Worm (Caenorhabditis elegans) whole organism, L4 larva: ENCODE data around the gene fndc-1.

ENCODE experiments used
- D1046.2 ChIP-seq: fragments of 200-800 bp; sonication (Bioruptor generic); IDR thresholded peaks from 2 replicates; pipeline ENCODE4 v1.3.6; 2022; ENCODE audit warnings: missing genetic modification characterization, missing compliant biosample characterization
- aly-2 ChIP-seq: sonication (generic microtip); optimal IDR thresholded peaks from 2 replicates; lab custom pipeline; 2018; ENCODE audit warnings: missing biosample characterization, missing genetic modification characterization
- fos-1 ChIP-seq: fragments of 150-350 bp; optimal IDR thresholded peaks from 2 replicates; lab custom pipeline; 2014; ENCODE audit warnings: missing biosample characterization, missing genetic modification characterization
- unc-39 ChIP-seq: sonication (generic microtip); optimal IDR thresholded peaks from 2 replicates; lab custom pipeline; 2017; ENCODE audit warnings: missing biosample characterization, missing genetic modification characterization

DNA sequence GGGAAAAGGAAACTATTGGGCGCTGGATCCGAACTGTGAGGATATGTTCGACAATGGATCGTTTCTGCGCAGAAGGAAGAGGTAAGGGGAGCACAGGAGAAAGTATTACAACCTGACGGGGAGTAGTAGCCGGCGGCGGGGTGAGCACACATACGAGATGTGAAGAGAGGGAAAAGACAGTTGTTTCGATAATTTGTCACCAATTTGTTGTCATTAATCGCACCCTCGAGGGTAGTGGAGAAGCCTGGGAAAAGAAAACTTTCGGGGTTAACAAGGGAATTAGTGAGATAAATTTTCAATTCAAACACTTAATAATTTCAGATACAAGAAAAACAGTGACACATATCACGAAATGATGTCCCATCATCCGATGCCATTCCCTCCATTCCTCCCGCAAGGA is 45.9 kb upstream of the fndc-1 start:
- no peak for TF ChIP-seq D1046.2 (GFP tag; lab: Robert Waterston, UW)
- no peak for TF ChIP-seq fos-1 (tag; lab: Kevin White, UChicago)
- TF ChIP-seq unc-39: no peak
- TF ChIP-seq aly-2 (tag; lab: Kevin White, UChicago): no peak
